Worm (Caenorhabditis elegans) whole organism, L2 larva: ENCODE data around the gene sra-2.

ENCODE experiments used
- R02D3.7 ChIP-seq: fragments of 150-350 bp; optimal IDR thresholded peaks from 2 replicates; lab custom pipeline; 2014; ENCODE audit warnings: missing biosample characterization, missing genetic modification characterization
- blmp-1 ChIP-seq: sonication (generic microtip); optimal IDR thresholded peaks from 2 replicates; lab custom pipeline; 2017; ENCODE audit warnings: missing genetic modification characterization, mild to moderate bottlenecking, missing compliant biosample characterization, antibody characterized with exemption, moderate library complexity; ENCODE audit not compliant: insufficient read depth
- ceh-82 ChIP-seq: fragments of 150-350 bp; optimal IDR thresholded peaks from 2 replicates; lab custom pipeline; 2014; ENCODE audit warnings: missing biosample characterization, missing genetic modification characterization
- lin-11 ChIP-seq: fragments of 150-350 bp; sonication (generic microtip); optimal IDR thresholded peaks from 2 replicates; lab custom pipeline; 2014; ENCODE audit warnings: missing biosample characterization, missing genetic modification characterization, inconsistent platforms, mixed read lengths
- lsy-2 ChIP-seq, 2 experiments: fragments of 150-350 bp in 1 of 2; sonication (generic microtip) in 1 of 2; optimal IDR thresholded peaks; 2 replicates each; lab custom pipeline; 2014 to 2017; ENCODE audit warnings: missing biosample characterization in 2 of 2, missing genetic modification characterization in 2 of 2
- nhr-10 ChIP-seq: sonication (generic microtip); optimal IDR thresholded peaks from 2 replicates; lab custom pipeline; 2017; ENCODE audit warnings: missing biosample characterization, missing genetic modification characterization
- nhr-11 ChIP-seq: fragments of 150-350 bp; optimal IDR thresholded peaks from 2 replicates; lab custom pipeline; 2014; ENCODE audit warnings: missing biosample characterization, missing genetic modification characterization
- nhr-77 ChIP-seq: fragments of 150-350 bp; optimal IDR thresholded peaks from 2 replicates; lab custom pipeline; 2014; ENCODE audit warnings: missing biosample characterization, missing genetic modification characterization
- skn-1 ChIP-seq: sonication (generic microtip); optimal IDR thresholded peaks from 2 replicates; lab custom pipeline; 2017; ENCODE audit warnings: missing biosample characterization, missing genetic modification characterization
- snpc-4 ChIP-seq: fragments of 150-350 bp; optimal IDR thresholded peaks from 2 replicates; lab custom pipeline; 2014; ENCODE audit warnings: missing biosample characterization, missing genetic modification characterization
- unc-62 ChIP-seq: fragments of 150-350 bp; optimal IDR thresholded peaks from 2 replicates; lab custom pipeline; 2014; ENCODE audit warnings: missing biosample characterization, missing genetic modification reagents, missing genetic modification characterization
- ztf-11 ChIP-seq: sonication (generic microtip); optimal IDR thresholded peaks from 2 replicates; lab custom pipeline; 2017; ENCODE audit warnings: missing biosample characterization, missing genetic modification characterization

- no peak for TF ChIP-seq nhr-77 (tag; lab: Kevin White, UChicago)
- TF ChIP-seq blmp-1 (tag; lab: Kevin White, UChicago): no peak
- TF ChIP-seq ztf-11 (tag; lab: Kevin White, UChicago): no peak
- TF ChIP-seq nhr-11 (tag; lab: Kevin White, UChicago): no peak
- no peak for TF ChIP-seq skn-1 (tag; lab: Kevin White, UChicago)
- TF ChIP-seq unc-62 (GFP tag; lab: Kevin White, UChicago): no peak
- no peak for TF ChIP-seq R02D3.7 (tag; lab: Kevin White, UChicago)
- TF ChIP-seq lsy-2 (tag; optimal IDR thresholded peaks at IDR 0.05; lab: Kevin White, UChicago): no peak
- TF ChIP-seq nhr-10 (tag; lab: Kevin White, UChicago): no peak
- no peak for TF ChIP-seq snpc-4 (tag; lab: Kevin White, UChicago)
- no peak for TF ChIP-seq lin-11 (tag; lab: Kevin White, UChicago)
- TF ChIP-seq ceh-82 (tag; lab: Kevin White, UChicago): no peak
Observed at ce11 chrII:9493242-9494058, 35.1 kb upstream of the sra-2 start.
